Fruit fly (Drosophila melanogaster) Kc167 (cell line): ENCODE measurements around the gene CG42815.

ENCODE experiments used
- Sin3A ChIP-seq: fragments of >200 bp; optimal IDR thresholded peaks from 2 replicates; lab custom pipeline; 2018; ENCODE audit warnings: missing external identifiers
- h ChIP-seq: fragments of >200 bp; optimal IDR thresholded peaks from 3 replicates; lab custom pipeline; 2018; ENCODE audit warnings: missing external identifiers
- psq ChIP-seq: fragments of >200 bp; optimal IDR thresholded peaks from 2 replicates; lab custom pipeline; 2017; ENCODE audit warnings: missing external identifiers
- ttk ChIP-seq: sonication (Bioruptor generic); optimal IDR thresholded peaks from 2 replicates; lab custom pipeline; 2017; ENCODE audit warnings: missing external identifiers

dm6 chr3L:17802107-17802506 lies 10.8 kb upstream of the CG42815 start, which contains the start of gene NUCB1:
- TF ChIP-seq psq (lab: Kevin White, UChicago): no peak
- TF ChIP-seq ttk: no peak
- no peak for TF ChIP-seq h (lab: Kevin White, UChicago)
- TF ChIP-seq Sin3A (lab: Kevin White, UChicago): no peak
